Worm (Caenorhabditis elegans): ENCODE results near the gene idh-1.

Gene idh-1

DNA sequence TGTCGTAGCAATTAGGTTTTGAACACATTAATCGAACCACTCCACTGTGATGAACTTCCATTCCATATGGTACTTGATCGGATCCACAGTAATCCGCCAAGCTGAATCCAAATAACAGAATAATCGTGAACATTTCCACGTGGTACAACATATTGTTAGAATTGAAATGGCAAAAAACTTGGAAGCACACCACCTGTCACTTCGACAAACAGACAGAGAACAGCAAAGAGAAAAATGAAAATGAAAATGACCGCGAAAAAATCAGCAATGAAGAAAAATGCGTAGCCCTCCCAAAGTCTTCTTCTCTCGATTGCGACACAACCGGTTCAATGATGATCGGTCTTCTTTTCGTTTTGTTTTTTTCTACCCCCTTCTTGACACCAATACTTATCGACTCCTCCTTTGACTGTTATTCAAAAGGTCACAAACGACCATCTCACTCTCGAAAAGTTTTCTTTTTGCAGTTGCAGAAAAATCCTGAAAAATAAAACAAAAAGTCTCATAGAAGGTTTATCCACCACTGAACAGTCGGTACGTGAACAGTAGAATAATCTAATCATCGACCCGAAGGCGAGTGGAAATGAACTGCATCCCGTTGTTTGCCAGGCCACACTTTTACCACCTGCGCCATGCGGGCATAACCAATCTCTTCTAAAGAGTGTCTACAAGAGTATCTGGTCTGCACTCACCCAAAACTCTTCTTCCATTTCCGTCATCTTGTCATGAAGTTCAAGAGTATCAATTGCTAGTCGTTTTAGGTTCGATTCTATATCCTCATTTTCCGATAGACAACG is 36.4 kb upstream of the idh-1 start, which contains the start of gene wrt-3 (continued):
- TF ChIP-seq lag-1 (GFP tag; IDR thresholded peaks at IDR 0.05), result no peak
- TF ChIP-seq ztf-25 (GFP tag; IDR thresholded peaks at IDR 0.05), result no peak; the same call in 1 of the 2 replicates
- TF ChIP-seq K11D2.4 (GFP tag; IDR thresholded peaks at IDR 0.05), result no peak
- peak; percentile 100 for TF ChIP-seq tbp1 (GFP tag; optimal IDR thresholded peaks at IDR 0.05)
- peak; percentile 88 for TF ChIP-seq T07F8.4 (tag; optimal IDR thresholded peaks at IDR 0.05)
- no peak for TF ChIP-seq zfh-2 (GFP tag; conservative IDR thresholded peaks at IDR 0.05)
- peak; percentile 75 for TF ChIP-seq lin-54 (GFP tag; optimal IDR thresholded peaks at IDR 0.05)
- no peak; the same call in 1 of the 2 replicates for TF ChIP-seq Y56A3A.18 (GFP tag; IDR thresholded peaks at IDR 0.05)
- TF ChIP-seq F39B2.1 (GFP tag; IDR thresholded peaks at IDR 0.05), result 0 out of 2 replicates have a peak, but pooled peaks have one; percentile 63
- TF ChIP-seq let-607 (tag; optimal IDR thresholded peaks at IDR 0.05), result peak; percentile 65 to 67
- no peak for TF ChIP-seq pha-4 (tag; optimal IDR thresholded peaks at IDR 0.05)
- TF ChIP-seq ztf-28 (GFP tag; IDR thresholded peaks at IDR 0.05), result 0 out of 2 replicates have a peak, but pooled peaks have one; percentile 33
- TF ChIP-seq attf-5 (GFP tag; optimal IDR thresholded peaks at IDR 0.05), result no peak
- TF ChIP-seq F33H1.4 (GFP tag; IDR thresholded peaks at IDR 0.05), result no peak
- TF ChIP-seq C17E4.6 (GFP tag; IDR thresholded peaks at IDR 0.05), result 0 out of 2 replicates have a peak, but pooled peaks have one; percentile 14
- no peak for TF ChIP-seq lin-40 (tag; optimal IDR thresholded peaks at IDR 0.05)
- peak; percentile 50 for TF ChIP-seq nhr-80 (tag; optimal IDR thresholded peaks at IDR 0.05)
- TF ChIP-seq nfyb-1 (GFP tag; IDR thresholded peaks at IDR 0.05), result no peak
- TF ChIP-seq ccch-3 (GFP tag; optimal IDR thresholded peaks at IDR 0.05), result peak; percentile 41
- 0 out of 2 replicates have a peak, but pooled peaks have one; percentile 80 for TF ChIP-seq ceh-58 (GFP tag; IDR thresholded peaks at IDR 0.05)
- no peak for TF ChIP-seq let-526 (GFP tag; IDR thresholded peaks at IDR 0.05)
- no peak for TF ChIP-seq F49E8.2 (tag; optimal IDR thresholded peaks at IDR 0.05; ENCODE audit: insufficient read depth)
- TF ChIP-seq ceh-91 (GFP tag; IDR thresholded peaks at IDR 0.05), result no peak
- peak; percentile 98 for TF ChIP-seq fkh-3 (tag; optimal IDR thresholded peaks at IDR 0.05)
- peak; percentile 78; the same call in 1 of the 2 replicates for TF ChIP-seq hmg-20 (GFP tag; IDR thresholded peaks at IDR 0.05)
- no peak for TF ChIP-seq Y67H2A.10 (GFP tag; conservative IDR thresholded peaks at IDR 0.05)
- peak; percentile 33 for TF ChIP-seq mel-28 (tag; optimal IDR thresholded peaks at IDR 0.05; ENCODE audit: borderline replicate concordance)
- no peak for TF ChIP-seq Y79H2A.3 (GFP tag; conservative IDR thresholded peaks at IDR 0.05)
- TF ChIP-seq unc-130 (GFP tag; optimal IDR thresholded peaks at IDR 0.05), result peak; percentile 62
- peak; percentile 96 for TF ChIP-seq aptf-3 (GFP tag; IDR thresholded peaks at IDR 0.05)
- TF ChIP-seq him-1 (tag; optimal IDR thresholded peaks at IDR 0.05), result peak; percentile 96
- TF ChIP-seq F10E7.11 (tag; optimal IDR thresholded peaks at IDR 0.05), result no peak
- no peak; the same call in 1 of the 2 replicates for TF ChIP-seq mcd-1 (GFP tag; IDR thresholded peaks at IDR 0.05)
- peak; percentile 81 for TF ChIP-seq ztf-18 (tag; optimal IDR thresholded peaks at IDR 0.05)

DNA sequence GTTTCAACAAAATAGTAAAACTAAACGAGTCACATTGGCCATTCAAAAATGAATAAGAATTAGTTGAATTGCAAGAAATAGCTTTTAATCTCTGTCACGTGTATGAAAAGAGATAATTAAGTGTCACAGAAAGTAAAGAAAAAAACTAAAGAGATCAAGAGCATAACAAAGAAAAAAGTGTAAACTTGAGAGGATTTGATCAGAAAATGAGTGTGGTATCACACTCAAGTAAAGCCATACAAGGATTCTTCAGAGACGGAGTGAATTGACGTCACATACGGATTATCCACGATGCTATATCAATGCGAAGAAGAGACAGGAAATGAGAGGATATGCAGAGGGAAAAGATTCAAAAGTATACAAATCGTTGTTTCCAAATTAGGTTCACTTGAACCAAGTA is 28.4 kb upstream of the idh-1 start:
- no peak for TF ChIP-seq sptf-2 (GFP tag; optimal IDR thresholded peaks at IDR 0.05)

DNA sequence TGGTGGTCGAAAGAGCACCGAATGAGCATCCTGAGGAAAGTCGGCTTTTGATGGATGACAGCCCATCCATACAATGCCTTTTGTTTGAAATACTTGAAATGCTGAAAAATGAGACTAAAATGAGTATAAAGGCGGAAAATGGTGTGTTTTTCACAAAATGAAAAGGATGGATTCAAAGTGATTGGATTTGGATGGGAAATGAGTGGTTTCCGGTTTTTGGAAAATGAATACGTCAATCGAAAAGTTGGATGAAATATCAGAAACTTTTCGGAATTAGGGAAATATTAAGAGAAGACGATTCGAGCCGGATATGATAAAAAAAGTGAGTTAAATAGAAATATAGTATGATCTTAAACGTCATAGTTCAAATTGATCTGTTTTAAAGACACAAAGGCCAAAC is 26.5 kb upstream of the idh-1 start, which contains the start of gene F38E11.6:
Gene F38E11.6 (minus strand): TSS at position 101 of the 400 bp plus-strand sequence.
- TF ChIP-seq egl-44 (GFP tag; IDR thresholded peaks at IDR 0.05) (no peak), F49E8.2 (tag; optimal IDR thresholded peaks at IDR 0.05; ENCODE audit: insufficient read depth) (no peak), K11D2.4 (GFP tag; IDR thresholded peaks at IDR 0.05) (no peak), gei-17 (GFP tag; optimal IDR thresholded peaks at IDR 0.05) (no peak), akir-1 (GFP tag; optimal IDR thresholded peaks at IDR 0.05) (no peak), nhr-120 (GFP tag; IDR thresholded peaks at IDR 0.05) (no peak), cebp-2 (GFP tag; IDR thresholded peaks at IDR 0.05) (no peak), hmg-20 (GFP tag; IDR thresholded peaks at IDR 0.05) (no peak), fkh-3 (tag; optimal IDR thresholded peaks at IDR 0.05) (no peak), efl-1 (GFP tag; optimal IDR thresholded peaks at IDR 0.05) (no peak), ztf-28 (GFP tag; IDR thresholded peaks at IDR 0.05) (no peak), madf-6 (GFP tag; IDR thresholded peaks at IDR 0.05) (no peak), F33H1.4 (GFP tag; IDR thresholded peaks at IDR 0.05) (no peak), F55B11.4 (tag; optimal IDR thresholded peaks at IDR 0.05; ENCODE audit: borderline replicate concordance, insufficient read depth) (no peak)

Measured in whole organism, young adult.